Worm (Caenorhabditis elegans): Measurements from ENCODE around the gene sri-20.

The sri-20 gene

DNA sequence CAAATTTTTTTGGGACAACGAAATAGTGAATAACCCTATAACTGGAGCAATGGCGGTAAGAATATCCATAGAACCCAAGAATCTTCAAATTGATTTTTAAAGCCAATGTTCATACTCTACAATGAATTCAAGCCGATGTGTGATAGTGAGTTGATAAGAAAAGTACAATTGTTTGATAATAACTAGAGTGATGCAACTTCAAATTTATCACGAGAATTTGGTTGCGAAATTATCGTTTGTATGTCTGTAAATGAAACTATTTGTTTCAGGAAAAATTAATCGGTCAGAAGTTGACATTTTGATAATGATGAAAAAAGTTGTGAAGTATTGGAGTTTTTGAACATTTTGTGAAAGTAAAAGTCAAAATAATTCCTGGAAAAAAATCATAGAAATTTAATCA is 30.9 kb downstream of the sri-20 start (continued):
- peak; percentile 84 for TF ChIP-seq cebp-1 (GFP tag; IDR thresholded peaks at IDR 0.05)
- TF ChIP-seq cebp-1 (tag; optimal IDR thresholded peaks at IDR 0.05) = peak; percentile 86
- TF ChIP-seq hmg-20 (GFP tag; IDR thresholded peaks at IDR 0.05) = no peak
- no peak for TF ChIP-seq F23B12.7 (tag; optimal IDR thresholded peaks at IDR 0.05; ENCODE audit: insufficient read depth)
- no peak for TF ChIP-seq F37B4.10 (GFP tag; IDR thresholded peaks at IDR 0.05)
- TF ChIP-seq nhr-80 (tag; optimal IDR thresholded peaks at IDR 0.05) = peak; percentile 93
- TF ChIP-seq F55B11.4 (tag; optimal IDR thresholded peaks at IDR 0.05; ENCODE audit: borderline replicate concordance, insufficient read depth) = no peak

DNA sequence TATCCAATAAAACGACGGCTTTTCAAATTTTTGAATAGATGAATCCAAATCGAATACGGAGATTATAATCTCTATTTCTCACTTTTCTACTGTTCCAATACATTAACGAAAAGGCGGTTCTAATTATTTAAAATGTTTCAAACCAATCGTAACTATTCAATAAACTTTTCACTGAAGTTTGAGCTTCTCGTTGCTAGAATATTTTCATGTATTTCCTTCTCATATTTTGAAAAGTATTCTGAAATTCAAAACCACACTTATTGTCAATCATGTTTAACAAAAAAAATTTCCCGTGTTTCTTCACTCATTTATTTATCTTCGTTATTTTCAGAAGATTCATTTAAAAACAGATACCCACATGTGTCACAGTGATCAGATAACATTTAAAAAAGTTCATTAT is 34.4 kb downstream of the sri-20 start, which contains the start of gene F15H10.8:
Gene F15H10.8 (minus strand): TSS at position 101 of the 400 bp plus-strand sequence.
- TF ChIP-seq atf-7 (tag; optimal IDR thresholded peaks at IDR 0.05) (no peak), madf-10 (tag; optimal IDR thresholded peaks at IDR 0.05) (no peak), B0336.3 (GFP tag; IDR thresholded peaks at IDR 0.05) (no peak), snpc-1.1 (tag; optimal IDR thresholded peaks at IDR 0.05; ENCODE audit: insufficient read depth) (no peak)

DNA sequence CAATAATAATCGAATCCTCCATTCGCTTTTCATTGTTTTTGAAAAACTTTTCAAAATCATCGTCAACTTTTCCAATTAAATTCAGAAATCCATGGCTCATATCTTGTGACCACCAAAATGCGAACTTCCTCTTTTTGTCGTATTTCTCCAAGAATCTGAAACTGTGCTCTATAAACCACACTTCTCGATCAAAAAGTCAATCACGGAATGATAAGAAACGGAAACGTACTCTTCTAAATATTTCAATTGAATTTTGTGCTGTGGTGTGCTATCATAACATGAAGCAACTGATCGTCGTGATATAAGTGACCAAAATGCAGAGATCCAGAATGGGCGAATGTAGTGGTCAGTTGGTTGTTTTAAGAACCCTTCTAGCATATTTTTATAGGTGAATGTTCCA is 36.3 kb downstream of the sri-20 start:
- TF ChIP-seq nhr-80 (tag; optimal IDR thresholded peaks at IDR 0.05) (peak; percentile 74), fkh-3 (tag; optimal IDR thresholded peaks at IDR 0.05) (no peak)

DNA sequence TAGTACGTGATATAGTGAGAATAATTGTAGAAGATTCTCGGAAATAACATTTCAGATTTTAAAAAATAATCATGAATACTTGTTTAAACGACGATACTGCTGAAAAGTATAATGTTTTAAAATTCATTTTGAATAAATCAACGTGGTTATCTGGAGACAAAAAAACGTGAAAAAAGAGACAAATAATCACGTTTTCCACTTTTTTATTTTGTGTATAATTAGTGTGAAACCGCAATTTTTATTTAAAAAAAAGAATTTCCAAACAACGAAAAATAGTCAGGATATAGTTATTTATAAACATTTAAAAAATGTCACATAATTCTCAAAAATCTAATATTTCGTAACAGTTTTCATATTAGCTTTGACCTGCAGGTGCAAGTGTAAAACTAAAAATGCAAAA is 38.0 kb downstream of the sri-20 start, which contains the start of gene F15H10.7:
Gene F15H10.7 (minus strand): TSS at position 101 of the 400 bp plus-strand sequence.
- TF ChIP-seq snpc-1.3 (tag; optimal IDR thresholded peaks at IDR 0.05; ENCODE audit: insufficient read depth) (no peak), attf-6 (GFP tag; IDR thresholded peaks at IDR 0.05) (no peak), F52B5.7 (tag; optimal IDR thresholded peaks at IDR 0.05) (no peak), T07F8.4 (tag; optimal IDR thresholded peaks at IDR 0.05) (no peak), rpc-1 (optimal IDR thresholded peaks at IDR 0.05) (no peak), rpc-1 (tag; optimal IDR thresholded peaks at IDR 0.05) (no peak), ztf-3 (GFP tag; optimal IDR thresholded peaks at IDR 0.05) (no peak), nhr-179 (tag; optimal IDR thresholded peaks at IDR 0.05) (no peak)

DNA sequence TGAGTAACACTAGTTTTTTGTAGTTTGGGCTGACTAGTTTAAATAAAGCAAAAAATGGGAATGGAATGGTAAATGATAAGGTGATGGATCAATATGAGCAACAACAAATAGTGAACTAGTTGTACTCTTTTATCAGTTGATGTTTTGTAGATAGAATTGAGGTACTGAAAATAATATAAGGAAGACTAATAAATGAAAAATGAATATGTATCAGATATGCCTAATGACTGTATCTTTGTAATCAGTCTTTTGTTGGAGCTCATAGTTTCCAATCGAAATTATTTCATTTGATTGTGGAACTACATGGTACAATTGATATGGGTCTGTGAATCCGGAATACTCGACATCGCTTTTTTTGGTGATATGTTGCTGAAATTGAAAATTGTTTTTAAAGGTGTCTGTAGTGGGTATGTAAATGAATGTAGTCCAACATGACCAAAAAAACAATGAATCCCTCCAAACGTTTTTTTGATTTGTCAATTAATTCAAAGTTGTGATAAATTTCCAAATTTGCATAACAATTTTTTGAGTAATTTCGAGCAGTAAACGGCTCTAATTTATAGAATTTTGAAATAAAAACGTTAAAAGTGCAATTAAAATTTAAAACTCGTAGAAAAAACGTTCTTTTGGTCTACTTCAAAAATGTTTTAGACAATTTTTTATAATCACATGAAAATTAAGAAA is 41.8 kb downstream of the sri-20 start, which contains the start of gene F15H10.12:
Gene F15H10.12 (minus strand): TSS at position 51 of the 684 bp plus-strand sequence.
- no peak for TF ChIP-seq Y95B8A.8 (GFP tag; IDR thresholded peaks at IDR 0.05)
- no peak for TF ChIP-seq nhr-80 (tag; optimal IDR thresholded peaks at IDR 0.05)
- no peak for TF ChIP-seq nhr-90 (tag; optimal IDR thresholded peaks at IDR 0.05)
- TF ChIP-seq gei-17 (GFP tag; optimal IDR thresholded peaks at IDR 0.05) = no peak
- no peak for TF ChIP-seq egrh-3 (GFP tag; IDR thresholded peaks at IDR 0.05)
- no peak for TF ChIP-seq ceh-91 (GFP tag; IDR thresholded peaks at IDR 0.05)
- no peak for TF ChIP-seq akir-1 (GFP tag; optimal IDR thresholded peaks at IDR 0.05)
- no peak for TF ChIP-seq hsf-1 (GFP tag; IDR thresholded peaks at IDR 0.05)
- TF ChIP-seq rpc-1 (optimal IDR thresholded peaks at IDR 0.05) = no peak
- no peak for TF ChIP-seq rpc-1 (tag; optimal IDR thresholded peaks at IDR 0.05)
- TF ChIP-seq K11D2.4 (GFP tag; IDR thresholded peaks at IDR 0.05) = no peak
- no peak for TF ChIP-seq ztf-28 (GFP tag; IDR thresholded peaks at IDR 0.05)
- TF ChIP-seq unc-62 (GFP tag; optimal IDR thresholded peaks at IDR 0.05) = no peak

DNA sequence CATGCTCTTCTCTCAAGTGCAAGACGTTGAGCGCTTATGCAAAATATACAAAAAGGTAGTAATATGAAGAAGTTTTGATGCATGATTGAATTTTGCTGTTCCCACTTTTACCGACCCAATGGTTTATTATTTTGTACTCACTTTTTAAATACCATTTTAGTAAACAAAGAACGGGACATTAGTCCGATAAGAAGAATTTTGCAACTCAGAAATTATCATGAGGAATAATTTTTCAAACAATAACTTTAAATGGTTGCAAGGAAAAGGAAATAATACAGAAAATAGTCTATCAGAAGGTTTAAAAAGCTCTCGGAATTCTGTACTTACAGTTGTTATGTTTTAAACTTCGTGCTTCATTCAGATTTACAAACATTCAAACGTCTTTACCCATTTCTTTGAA is 46.3 kb downstream of the sri-20 start, which contains the start of gene F15H10.9:
Gene F15H10.9 (minus strand): TSS at position 101 of the 400 bp plus-strand sequence.
- no peak for TF ChIP-seq sptf-2 (GFP tag; optimal IDR thresholded peaks at IDR 0.05)
- TF ChIP-seq zfh-2 (GFP tag; conservative IDR thresholded peaks at IDR 0.05) = no peak
- TF ChIP-seq hlh-26 (GFP tag; conservative IDR thresholded peaks at IDR 0.05) = no peak
- TF ChIP-seq rec-8 (tag; optimal IDR thresholded peaks at IDR 0.05) = no peak
- no peak for TF ChIP-seq snpc-1.1 (tag; optimal IDR thresholded peaks at IDR 0.05; ENCODE audit: insufficient read depth)
- no peak for TF ChIP-seq tbp1 (GFP tag; optimal IDR thresholded peaks at IDR 0.05)
- TF ChIP-seq B0035.1 (tag; optimal IDR thresholded peaks at IDR 0.05) = no peak
- TF ChIP-seq nfya-2 (GFP tag; IDR thresholded peaks at IDR 0.05) = no peak
- no peak for TF ChIP-seq lin-35 (GFP tag; optimal IDR thresholded peaks at IDR 0.05)
- no peak for TF ChIP-seq F39B2.1 (GFP tag; IDR thresholded peaks at IDR 0.05)
- TF ChIP-seq hsf-1 (GFP tag; IDR thresholded peaks at IDR 0.05) = no peak
- no peak for TF ChIP-seq akir-1 (GFP tag; optimal IDR thresholded peaks at IDR 0.05)
- no peak for TF ChIP-seq Y67H2A.10 (GFP tag; conservative IDR thresholded peaks at IDR 0.05)
